Fruit fly (Drosophila melanogaster): ENCODE results near the gene Vha100-1.
A peak's percentile ranks its signal among the peaks of the same experiment; 100 is the strongest.

Vha100-1 gene

DNA sequence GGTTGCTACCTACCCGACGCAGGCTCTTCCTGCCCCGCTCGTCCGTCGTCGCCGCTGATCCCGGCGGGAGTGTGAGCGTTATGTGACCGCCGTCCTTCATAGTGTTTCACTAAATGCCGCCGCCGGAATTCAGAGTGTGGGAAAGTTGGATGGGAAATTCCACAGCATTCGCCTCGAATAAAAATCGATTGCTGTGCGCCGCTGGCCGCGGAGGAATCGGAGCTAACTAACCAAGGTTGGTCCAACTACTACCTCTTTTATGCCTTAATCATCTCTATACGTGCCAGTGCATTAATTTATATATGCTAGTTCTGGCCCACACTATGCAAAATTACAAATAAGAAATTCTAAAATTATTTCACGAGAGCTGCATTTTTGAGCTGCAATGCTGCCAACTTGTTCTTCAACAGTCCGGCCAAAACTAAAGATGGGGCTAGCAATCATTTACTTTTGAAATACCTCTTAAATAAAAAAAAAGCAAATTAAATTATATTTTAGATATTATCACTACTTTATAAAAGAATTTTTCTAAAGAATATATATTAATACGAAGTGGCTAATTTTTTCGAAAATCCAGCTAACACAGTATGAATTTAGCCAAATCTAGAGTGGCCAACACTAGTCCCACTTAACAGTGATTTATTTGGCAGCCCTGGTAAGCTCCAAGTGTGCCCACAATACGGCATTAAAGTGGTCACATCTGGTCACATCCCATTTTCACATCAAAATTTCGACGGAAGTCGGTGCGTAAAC, 18.4 kb upstream of the Vha100-1 start, which contains the start of the genes alpha-Man-Ib and Pdhb (continued):
- TF ChIP-seq knrl (GFP tag; IDR thresholded peaks at IDR 0.05; ENCODE audit: partially characterized antibody): peak; percentile 66; the same call in 1 of the 3 replicates
- peak; percentile 87 for TF ChIP-seq Xbp1 (GFP tag; optimal IDR thresholded peaks at IDR 0.05)
- peak; percentile 81 for TF ChIP-seq CG15601 (tag; optimal IDR thresholded peaks at IDR 0.05)
- no peak for TF ChIP-seq ash1 (GFP tag; optimal IDR thresholded peaks at IDR 0.05)
- TF ChIP-seq Deaf1 (tag; optimal IDR thresholded peaks at IDR 0.05): no peak
- no peak for TF ChIP-seq CTCF (GFP tag; optimal IDR thresholded peaks at IDR 0.05)
- peak; percentile 79 for TF ChIP-seq Chrac-16 (GFP tag; optimal IDR thresholded peaks at IDR 0.05)
- peak; percentile 87 for TF ChIP-seq CG34422 (GFP tag; IDR thresholded peaks at IDR 0.05)
- peak; percentile 57; the same call in 1 of the 3 replicates for TF ChIP-seq CG11695 (GFP tag; IDR thresholded peaks at IDR 0.05)
- TF ChIP-seq H15 (GFP tag; IDR thresholded peaks at IDR 0.05): peak; percentile 65; the same call in 2 of the 3 replicates
- no peak for TF ChIP-seq pan (optimal IDR thresholded peaks at IDR 0.05)
- TF ChIP-seq pan (GFP tag; optimal IDR thresholded peaks at IDR 0.05 in 1 of 2, IDR thresholded peaks at IDR 0.05 in 1 of 2): peak in 1 of 2 experiments; percentile 77
- peak; percentile 92 for TF ChIP-seq MBD-R2 (GFP tag; IDR thresholded peaks at IDR 0.05)
- TF ChIP-seq CG14667 (GFP tag; IDR thresholded peaks at IDR 0.05): peak; percentile 80
- peak; percentile 73 for TF ChIP-seq CG10654 (GFP tag; optimal IDR thresholded peaks at IDR 0.05)
- peak; percentile 76 for TF ChIP-seq klu (GFP tag; IDR thresholded peaks at IDR 0.05)
- no peak for TF ChIP-seq nau (GFP tag; optimal IDR thresholded peaks at IDR 0.05)
- TF ChIP-seq CG10267 (tag; optimal IDR thresholded peaks at IDR 0.05): peak; percentile 82
- no peak for TF ChIP-seq sc (optimal IDR thresholded peaks at IDR 0.05)
- peak; percentile 33 for TF ChIP-seq sc (GFP tag; optimal IDR thresholded peaks at IDR 0.05)
- TF ChIP-seq Tbp (GFP tag; optimal IDR thresholded peaks at IDR 0.05): no peak
- no peak for TF ChIP-seq tll (GFP tag; optimal IDR thresholded peaks at IDR 0.05)
- peak; percentile 58; the same call in 2 of the 3 replicates for TF ChIP-seq CG2889 (GFP tag; IDR thresholded peaks at IDR 0.05)
- TF ChIP-seq CG5245 (GFP tag; optimal IDR thresholded peaks at IDR 0.05): peak; percentile 31
- peak; percentile 74 for TF ChIP-seq mam (GFP tag; optimal IDR thresholded peaks at IDR 0.05)
- peak; percentile 75 for TF ChIP-seq fd3F (GFP tag; optimal IDR thresholded peaks at IDR 0.05)
- peak; percentile 45 for TF ChIP-seq pnt (GFP tag; optimal IDR thresholded peaks at IDR 0.05)
- no peak for TF ChIP-seq dimm (GFP tag; IDR thresholded peaks at IDR 0.05)
- peak; percentile 4 for TF ChIP-seq MESR4 (GFP tag; optimal IDR thresholded peaks at IDR 0.05)
- TF ChIP-seq sima (GFP tag; optimal IDR thresholded peaks at IDR 0.05): no peak
- TF ChIP-seq ara (GFP tag; IDR thresholded peaks at IDR 0.05): no peak
- no peak for TF ChIP-seq Atf-2 (GFP tag; optimal IDR thresholded peaks at IDR 0.05)
- peak; percentile 80 for TF ChIP-seq lilli (GFP tag; optimal IDR thresholded peaks at IDR 0.05)
- TF ChIP-seq CG4328 (GFP tag; optimal IDR thresholded peaks at IDR 0.05): peak; percentile 71
- TF ChIP-seq psq (GFP tag; optimal IDR thresholded peaks at IDR 0.05): peak; percentile 42
- TF ChIP-seq CG1603 (tag; optimal IDR thresholded peaks at IDR 0.05): peak; percentile 56
- TF ChIP-seq ro (GFP tag; IDR thresholded peaks at IDR 0.05): peak; percentile 50; the same call in 1 of the 2 replicates
- no peak for TF ChIP-seq sna (GFP tag; IDR thresholded peaks at IDR 0.05; ENCODE audit: partially characterized antibody)
- TF ChIP-seq CG18262 (tag; optimal IDR thresholded peaks at IDR 0.05): peak; percentile 76
- TF ChIP-seq vnd (GFP tag; IDR thresholded peaks at IDR 0.05; ENCODE audit: partially characterized antibody): no peak
- peak; percentile 69 for TF ChIP-seq Elba2 (GFP tag; optimal IDR thresholded peaks at IDR 0.05)
- TF ChIP-seq stc (GFP tag; IDR thresholded peaks at IDR 0.05): peak; percentile 75
- peak; percentile 95 for TF ChIP-seq sens (GFP tag)
- TF ChIP-seq D19B (GFP tag; optimal IDR thresholded peaks at IDR 0.05): peak; percentile 50
- TF ChIP-seq Oli (tag; optimal IDR thresholded peaks at IDR 0.05): no peak
- TF ChIP-seq CoRest (tag; optimal IDR thresholded peaks at IDR 0.05): peak; percentile 92
- TF ChIP-seq pho (GFP tag; optimal IDR thresholded peaks at IDR 0.05): peak; percentile 58
- TF ChIP-seq CG12104 (GFP tag; optimal IDR thresholded peaks at IDR 0.05): peak; percentile 72
- TF ChIP-seq CG11085 (GFP tag; IDR thresholded peaks at IDR 0.05): peak; percentile 81
- no peak for TF ChIP-seq bowl (GFP tag; IDR thresholded peaks at IDR 0.05)
- TF ChIP-seq CG3838 (GFP tag; optimal IDR thresholded peaks at IDR 0.05): no peak
